Worm (Caenorhabditis elegans): ENCODE measurements around the gene ceeh-1.

- TF ChIP-seq snpc-4 (tag; optimal IDR thresholded peaks at IDR 0.05) (no peak), skn-1 (tag; optimal IDR thresholded peaks at IDR 0.05) (no peak), ama-1 (optimal IDR thresholded peaks at IDR 0.05) (no peak), lin-1 (GFP tag; IDR thresholded peaks at IDR 0.05) (no peak)
Measured at ce11 chrIII:843999-844398, 11.9 kb upstream of the ceeh-1 start.
